Worm (Caenorhabditis elegans): ENCODE measurements around the gene pho-8.

DNA sequence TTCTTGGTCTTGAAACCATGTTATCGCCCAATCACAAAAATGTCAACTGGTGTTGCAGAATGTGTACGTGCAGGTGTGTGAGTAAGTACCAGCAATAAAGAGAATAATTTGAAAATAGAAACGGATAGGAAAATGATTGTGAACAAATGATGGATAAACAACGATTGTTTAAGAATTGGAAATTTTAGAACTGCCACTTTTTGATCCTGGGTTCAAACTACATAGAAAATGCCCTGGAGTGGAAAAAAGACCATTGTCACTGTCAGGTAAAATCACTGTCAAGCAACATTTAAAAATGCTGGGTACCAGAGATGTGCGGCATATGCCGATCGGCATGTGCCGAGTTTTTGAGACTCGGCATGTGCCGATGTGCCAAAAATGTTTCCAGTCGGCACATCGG is 49.8 kb downstream of the pho-8 start:
- no peak for TF ChIP-seq ztf-3 (GFP tag; optimal IDR thresholded peaks at IDR 0.05)
- TF ChIP-seq madf-6 (GFP tag; IDR thresholded peaks at IDR 0.05) = no peak
- no peak for TF ChIP-seq nhr-90 (tag; optimal IDR thresholded peaks at IDR 0.05)
- TF ChIP-seq tlf-1 (GFP tag; optimal IDR thresholded peaks at IDR 0.05) = no peak
- no peak for TF ChIP-seq ama-1 (optimal IDR thresholded peaks at IDR 0.05)
- TF ChIP-seq ama-1 (GFP tag; optimal IDR thresholded peaks at IDR 0.05) = no peak
- TF ChIP-seq bed-2 (GFP tag; IDR thresholded peaks at IDR 0.05) = no peak
- no peak for TF ChIP-seq hlh-12 (tag; optimal IDR thresholded peaks at IDR 0.05)
- no peak for TF ChIP-seq mxl-1 (tag; optimal IDR thresholded peaks at IDR 0.05)
- no peak for TF ChIP-seq snpc-1.1 (tag; optimal IDR thresholded peaks at IDR 0.05; ENCODE audit: insufficient read depth)
- TF ChIP-seq lir-1 (GFP tag; conservative IDR thresholded peaks at IDR 0.05) = no peak
- no peak for TF ChIP-seq nhr-27 (tag; optimal IDR thresholded peaks at IDR 0.05)
- no peak for TF ChIP-seq F22D6.2 (tag; optimal IDR thresholded peaks at IDR 0.05)
